Fruit fly (Drosophila melanogaster): ENCODE data around the gene Larp4B.
A peak's percentile ranks its signal among the peaks of the same experiment; 100 is the strongest.

Larp4B gene

dm6 chr3L:3208895-3209294 is 15.7 kb upstream of the Larp4B start, which contains the start of the genes CG32269 and CG32270:
TSS of gene CG32269 (minus strand) at chr3L:3208985.
TSS of gene CG32270 (minus strand) at chr3L:3208985.
- TF ChIP-seq CG15710 (tag; optimal IDR thresholded peaks at IDR 0.05), result no peak
- no peak for TF ChIP-seq CG34367 (tag; optimal IDR thresholded peaks at IDR 0.05)
- no peak for TF ChIP-seq Pif1B (GFP tag; optimal IDR thresholded peaks at IDR 0.05)
- no peak for TF ChIP-seq Snoo (tag; optimal IDR thresholded peaks at IDR 0.05)

- no peak for TF ChIP-seq CG8301 (tag; optimal IDR thresholded peaks at IDR 0.05)
Observed at dm6 chr3L:3218859-3219258, 5.8 kb upstream of the Larp4B start, which contains the start of the genes hob and nSMase. TSS of gene hob (minus strand) at chr3L:3218920. TSS of gene nSMase (plus strand) at chr3L:3219156.

DNA sequence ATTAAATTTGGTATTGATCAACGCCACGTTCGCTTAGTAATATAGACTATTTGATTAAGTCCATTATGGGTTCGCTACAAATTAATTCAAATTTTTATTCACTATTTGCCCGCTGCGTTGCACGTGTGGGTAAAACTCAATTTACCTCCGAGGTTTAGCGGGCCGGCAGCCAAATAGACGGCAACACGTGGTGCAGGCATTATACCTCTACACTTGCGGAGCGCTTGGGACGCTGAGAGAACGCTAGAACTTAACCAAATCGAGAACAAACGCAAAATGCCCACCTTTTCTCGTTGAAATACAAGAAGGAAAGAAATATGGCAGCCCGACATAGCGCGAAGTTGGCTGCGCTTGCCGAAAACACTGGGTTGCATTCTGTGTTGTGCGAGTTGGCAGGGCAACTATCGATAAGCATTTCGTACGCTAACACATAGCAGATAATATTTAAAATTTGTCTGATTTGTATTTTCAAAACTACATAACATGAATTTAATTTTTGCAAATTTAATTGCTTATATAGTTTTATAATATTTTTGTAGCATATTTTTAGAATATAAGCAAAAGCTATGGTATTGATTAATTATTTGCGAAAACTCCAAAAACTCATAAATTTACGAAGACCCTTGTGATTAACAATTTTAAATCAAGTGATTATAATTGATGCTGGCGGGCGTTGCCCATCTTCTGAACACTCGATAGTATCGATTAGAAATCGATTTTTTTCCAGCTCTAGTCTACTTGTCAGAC is 1.8 kb upstream of the Larp4B start, which contains the start of the genes RpL28 and eIF1:
TSS of gene RpL28 (minus strand) at position 318 of the 747 bp plus-strand sequence.
TSS of gene eIF1 (plus strand) at position 699 of the 747 bp plus-strand sequence.
- peak; percentile 33 for TF ChIP-seq gl (tag; optimal IDR thresholded peaks at IDR 0.05)
- TF ChIP-seq CG13204 (GFP tag; optimal IDR thresholded peaks at IDR 0.05), result no peak
- no peak for TF ChIP-seq D1 (tag; optimal IDR thresholded peaks at IDR 0.05)
- TF ChIP-seq CG8301 (tag; optimal IDR thresholded peaks at IDR 0.05), result no peak
- peak; percentile 39; the same call in 1 of the 3 replicates for TF ChIP-seq fd96Ca (GFP tag; IDR thresholded peaks at IDR 0.05)
- no peak for TF ChIP-seq Pif1B (GFP tag; optimal IDR thresholded peaks at IDR 0.05)
- TF ChIP-seq CG8159 (tag; optimal IDR thresholded peaks at IDR 0.05), result peak; percentile 67
- TF ChIP-seq EcR (GFP tag; optimal IDR thresholded peaks at IDR 0.05), result no peak
- no peak for TF ChIP-seq CG32121 (GFP tag; IDR thresholded peaks at IDR 0.05)
- TF ChIP-seq Pif1A (GFP tag; optimal IDR thresholded peaks at IDR 0.05), result no peak
- TF ChIP-seq CG14655 (GFP tag; optimal IDR thresholded peaks at IDR 0.05), result no peak
- TF ChIP-seq CG9948 (tag; optimal IDR thresholded peaks at IDR 0.05), result peak; percentile 44
- peak; percentile 74 for TF ChIP-seq CG15710 (tag; optimal IDR thresholded peaks at IDR 0.05)
- peak; percentile 71 for TF ChIP-seq Ets98B (GFP tag; IDR thresholded peaks at IDR 0.05)
- TF ChIP-seq CG17806 (tag; optimal IDR thresholded peaks at IDR 0.05), result peak; percentile 35
- TF ChIP-seq rn (GFP tag; IDR thresholded peaks at IDR 0.05), result peak; percentile 32; the same call in 1 of the 2 replicates
- no peak for TF ChIP-seq CG10348 (GFP tag; IDR thresholded peaks at IDR 0.05)
- TF ChIP-seq CG34367 (tag; optimal IDR thresholded peaks at IDR 0.05), result peak; percentile 80
- peak; percentile 93 for TF ChIP-seq Snoo (tag; optimal IDR thresholded peaks at IDR 0.05)
- TF ChIP-seq CG12605 (GFP tag; IDR thresholded peaks at IDR 0.05), result peak; percentile 53; the same call in 1 of the 2 replicates
- peak; percentile 92 for TF ChIP-seq CG4496 (GFP tag; IDR thresholded peaks at IDR 0.05)

dm6 chr3L:3223390-3223914 is 1.2 kb upstream of the Larp4B start:
- TF ChIP-seq CG10348 (GFP tag; IDR thresholded peaks at IDR 0.05) (no peak), EcR (GFP tag; optimal IDR thresholded peaks at IDR 0.05) (peak; percentile 39), D1 (tag; optimal IDR thresholded peaks at IDR 0.05) (no peak), fd96Ca (GFP tag; IDR thresholded peaks at IDR 0.05) (no peak), Snoo (tag; optimal IDR thresholded peaks at IDR 0.05) (no peak)

DNA sequence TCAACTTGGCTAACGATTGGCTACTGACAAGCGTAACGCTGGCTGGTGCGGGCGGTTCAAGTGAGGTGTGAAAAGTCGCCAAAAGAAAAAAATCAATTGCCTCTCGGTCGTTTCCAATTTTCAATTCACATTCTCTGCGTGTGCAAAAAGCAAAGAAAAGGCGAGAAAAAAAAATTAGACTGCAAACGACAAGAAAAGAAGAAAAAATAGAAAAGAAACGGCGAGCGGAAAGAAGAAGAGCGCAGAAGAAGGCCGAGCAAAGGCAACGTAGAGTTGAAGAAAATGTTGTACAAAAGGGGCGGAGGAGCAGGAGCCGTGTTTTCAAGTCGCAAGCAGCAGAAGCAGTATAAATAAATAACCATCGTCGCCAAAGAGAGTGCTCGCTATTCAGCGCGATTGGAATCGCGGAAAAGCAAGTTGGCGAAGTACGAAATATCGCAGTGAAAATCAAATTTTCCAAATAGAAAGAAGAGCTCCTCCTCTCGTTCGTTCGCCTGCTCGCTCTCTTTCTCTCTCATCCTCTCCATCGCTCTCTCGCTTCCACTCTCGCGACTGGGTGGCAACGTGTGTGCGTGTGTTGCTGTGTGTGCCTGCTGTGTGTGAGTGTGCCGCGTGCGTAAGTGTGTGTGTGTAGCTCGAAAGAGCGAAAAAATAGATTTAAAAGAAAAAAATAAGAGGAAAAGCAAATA is 1.3 kb downstream of the Larp4B start:
- TF ChIP-seq CG13204 (GFP tag; optimal IDR thresholded peaks at IDR 0.05) (peak; percentile 63), CG34367 (tag; optimal IDR thresholded peaks at IDR 0.05) (peak; percentile 19), CG14655 (GFP tag; optimal IDR thresholded peaks at IDR 0.05) (peak; percentile 52), CG4496 (GFP tag; IDR thresholded peaks at IDR 0.05) (peak; percentile 58), CG32121 (GFP tag; IDR thresholded peaks at IDR 0.05) (peak; percentile 50; the same call in 1 of the 2 replicates), CG10348 (GFP tag; IDR thresholded peaks at IDR 0.05) (no peak), CG15710 (tag; optimal IDR thresholded peaks at IDR 0.05) (peak; percentile 42), CG9948 (tag; optimal IDR thresholded peaks at IDR 0.05) (no peak), gl (tag; optimal IDR thresholded peaks at IDR 0.05) (peak; percentile 62), D1 (tag; optimal IDR thresholded peaks at IDR 0.05) (no peak), Pif1B (GFP tag; optimal IDR thresholded peaks at IDR 0.05) (no peak), Pif1A (GFP tag; optimal IDR thresholded peaks at IDR 0.05) (no peak), fd96Ca (GFP tag; IDR thresholded peaks at IDR 0.05) (peak; percentile 76; the same call in 2 of the 3 replicates), Snoo (tag; optimal IDR thresholded peaks at IDR 0.05) (no peak), CG12605 (GFP tag; IDR thresholded peaks at IDR 0.05) (peak; percentile 59), CG8159 (tag; optimal IDR thresholded peaks at IDR 0.05) (no peak), EcR (GFP tag; optimal IDR thresholded peaks at IDR 0.05) (peak; percentile 53), CG17806 (tag; optimal IDR thresholded peaks at IDR 0.05) (peak; percentile 22), rn (GFP tag; IDR thresholded peaks at IDR 0.05) (0 out of 2 replicates have a peak, but pooled peaks have one; percentile 8), Ets98B (GFP tag; IDR thresholded peaks at IDR 0.05) (peak; percentile 65), CG8301 (tag; optimal IDR thresholded peaks at IDR 0.05) (peak; percentile 16)

- peak; percentile 4; the same call in 1 of the 2 replicates for TF ChIP-seq Ets98B (GFP tag; IDR thresholded peaks at IDR 0.05)
- TF ChIP-seq CG32121 (GFP tag; IDR thresholded peaks at IDR 0.05), result 0 out of 2 replicates have a peak, but pooled peaks have one; percentile 0
- TF ChIP-seq CG4496 (GFP tag; IDR thresholded peaks at IDR 0.05), result no peak
Observed at dm6 chr3L:3226458-3226783, 1.8 kb downstream of the Larp4B start.
